Worm (Caenorhabditis elegans): Measurements from ENCODE around the gene C17F4.8.

DNA sequence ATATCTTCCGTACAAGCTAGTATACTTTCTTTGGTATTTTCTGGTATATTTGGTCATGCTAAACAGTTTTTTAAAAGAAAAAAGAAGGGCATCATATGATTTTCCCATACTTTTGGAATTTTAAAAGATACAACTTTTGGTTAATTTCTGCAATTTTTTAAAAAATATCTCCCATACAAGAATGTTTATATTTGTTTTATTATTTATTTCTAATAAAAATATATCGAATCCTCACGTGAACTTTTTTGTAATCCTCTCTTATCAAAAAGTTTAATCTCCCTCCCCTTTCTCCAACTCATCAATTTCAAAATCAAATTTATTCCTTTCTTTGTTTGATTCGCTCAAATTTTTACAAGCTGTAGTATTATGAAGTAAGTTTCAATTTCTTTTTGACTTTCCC, 47.7 kb upstream of the C17F4.8 start, which contains the start of gene nep-13:
- TF ChIP-seq fkh-10 (GFP tag; optimal IDR thresholded peaks at IDR 0.05) = no peak
- TF ChIP-seq dmd-4 (tag; optimal IDR thresholded peaks at IDR 0.05; ENCODE audit: borderline replicate concordance) = no peak
- no peak for TF ChIP-seq ama-1 (optimal IDR thresholded peaks at IDR 0.05)
- no peak for TF ChIP-seq rnt-1 (tag; optimal IDR thresholded peaks at IDR 0.05)
- TF ChIP-seq unc-3 (GFP tag; conservative IDR thresholded peaks at IDR 0.05) = no peak
- TF ChIP-seq unc-3 (tag; optimal IDR thresholded peaks at IDR 0.05) = no peak
- no peak for TF ChIP-seq hlh-8 (tag; optimal IDR thresholded peaks at IDR 0.05)
- no peak for TF ChIP-seq pat-9 (tag; optimal IDR thresholded peaks at IDR 0.05)
- no peak for TF ChIP-seq npax-4 (tag; optimal IDR thresholded peaks at IDR 0.05)
- TF ChIP-seq ahr-1 (tag; optimal IDR thresholded peaks at IDR 0.05) = no peak
- TF ChIP-seq dve-1 (tag; optimal IDR thresholded peaks at IDR 0.05) = no peak

Measured in whole organism, late embryonic.